Worm (Caenorhabditis elegans) whole organism, young adult: ENCODE results near the gene F49E12.7.

Source experiments
- B0019.2 ChIP-seq: fragments of 200-800 bp; sonication (Bioruptor generic); conservative IDR thresholded peaks from 2 replicates; pipeline ENCODE4 v1.3.6; 2022; ENCODE audit warnings: missing genetic modification reagents, missing genetic modification characterization, missing compliant biosample characterization
- B0035.1 ChIP-seq: sonication (generic microtip); optimal IDR thresholded peaks from 2 replicates; lab custom pipeline; 2016; ENCODE audit warnings: missing genetic modification characterization, mild to moderate bottlenecking, missing compliant biosample characterization, missing genotype, missing genetic modification reagents
- F22D6.2 ChIP-seq: sonication (generic microtip); optimal IDR thresholded peaks from 2 replicates; lab custom pipeline; 2016; ENCODE audit warnings: mild to moderate bottlenecking, missing genetic modification characterization, missing compliant biosample characterization
- F33H1.4 ChIP-seq: fragments of 200-800 bp; sonication (Bioruptor generic); IDR thresholded peaks from 2 replicates; pipeline ENCODE4 v1.3.6; 2022; ENCODE audit warnings: missing genetic modification reagents, missing genetic modification characterization, missing compliant biosample characterization
- F37B4.10 ChIP-seq: fragments of 200-800 bp; sonication (Bioruptor generic); IDR thresholded peaks from 2 replicates; pipeline ENCODE4 v1.3.6; 2022; ENCODE audit warnings: missing genetic modification characterization, missing compliant biosample characterization
- F49E8.2 ChIP-seq: sonication (generic microtip); optimal IDR thresholded peaks from 3 replicates; lab custom pipeline; 2017; ENCODE audit warnings: missing genetic modification characterization, mild to moderate bottlenecking, missing compliant biosample characterization, antibody characterized with exemption, moderate library complexity; ENCODE audit not compliant: insufficient read depth
- F57A8.1 ChIP-seq: fragments of 200-800 bp; sonication (Bioruptor generic); optimal IDR thresholded peaks from 2 replicates; lab custom pipeline; 2018; ENCODE audit warnings: mild to moderate bottlenecking, missing genetic modification characterization, moderate library complexity, missing compliant biosample characterization
- F57C9.4 ChIP-seq: sonication (generic microtip); optimal IDR thresholded peaks from 2 replicates; lab custom pipeline; 2017; ENCODE audit warnings: mild to moderate bottlenecking, missing genetic modification characterization, missing compliant biosample characterization
- Y53F4B.3 ChIP-seq: fragments of 200-800 bp; sonication (Bioruptor generic); IDR thresholded peaks from 2 replicates; pipeline ENCODE4 v1.3.6; 2022; ENCODE audit warnings: missing genetic modification reagents, missing genetic modification characterization, missing compliant biosample characterization
- Y53G8AR.9 ChIP-seq: fragments of 200-800 bp; sonication (Bioruptor generic); conservative IDR thresholded peaks from 2 replicates; pipeline ENCODE4 v1.3.6; 2022; ENCODE audit warnings: missing genetic modification reagents, missing genetic modification characterization, missing compliant biosample characterization
- Y67H2A.10 ChIP-seq: fragments of 200-800 bp; sonication (Bioruptor generic); conservative IDR thresholded peaks from 2 replicates; pipeline ENCODE4 v1.3.6; 2022; ENCODE audit warnings: missing genetic modification reagents, missing genetic modification characterization, missing compliant biosample characterization
- aptf-3 ChIP-seq: fragments of 200-800 bp; sonication (Bioruptor generic); IDR thresholded peaks from 2 replicates; pipeline ENCODE4 v1.3.6; 2022; ENCODE audit warnings: missing genetic modification characterization, missing compliant biosample characterization
- attf-5 ChIP-seq: fragments of 200-800 bp; sonication (Bioruptor generic); optimal IDR thresholded peaks from 2 replicates; lab custom pipeline; 2018; ENCODE audit warnings: mild to moderate bottlenecking, missing genetic modification characterization, missing compliant biosample characterization
- bed-2 ChIP-seq: fragments of 200-800 bp; sonication (Bioruptor generic); IDR thresholded peaks from 2 replicates; pipeline ENCODE4 v1.3.6; 2022; ENCODE audit warnings: missing genetic modification reagents, missing genetic modification characterization, missing compliant biosample characterization
- ceh-91 ChIP-seq: fragments of 200-800 bp; sonication (Bioruptor generic); IDR thresholded peaks from 2 replicates; pipeline ENCODE4 v1.3.6; 2022; ENCODE audit warnings: missing genetic modification reagents, missing genetic modification characterization, missing compliant biosample characterization
- egl-18 ChIP-seq: fragments of 200-800 bp; sonication (Bioruptor generic); IDR thresholded peaks from 2 replicates; pipeline ENCODE4 v1.3.6; 2022; ENCODE audit warnings: missing genetic modification reagents, missing genetic modification characterization, missing compliant biosample characterization
- egl-44 ChIP-seq: fragments of 200-800 bp; sonication (Bioruptor generic); IDR thresholded peaks from 2 replicates; pipeline ENCODE4 v1.3.6; 2022; ENCODE audit warnings: missing genetic modification reagents, missing genetic modification characterization, missing compliant biosample characterization
- egrh-3 ChIP-seq: fragments of 200-800 bp; sonication (Bioruptor generic); IDR thresholded peaks from 2 replicates; pipeline ENCODE4 v1.3.6; 2022; ENCODE audit warnings: missing genetic modification reagents, missing genetic modification characterization, missing compliant biosample characterization
- gei-17 ChIP-seq: fragments of 200-800 bp; sonication (Bioruptor generic); optimal IDR thresholded peaks from 2 replicates; lab custom pipeline; 2018; ENCODE audit warnings: mild to moderate bottlenecking, missing genetic modification characterization, missing compliant biosample characterization
- hmg-1.2 ChIP-seq: fragments of 200-800 bp; sonication (Bioruptor generic); IDR thresholded peaks from 2 replicates; pipeline ENCODE4 v1.3.6; 2022; ENCODE audit warnings: missing genetic modification reagents, missing genetic modification characterization, missing compliant biosample characterization
- hrde-1 ChIP-seq: sonication (generic microtip); optimal IDR thresholded peaks from 2 replicates; lab custom pipeline; 2016; ENCODE audit warnings: missing genetic modification characterization, mild to moderate bottlenecking, missing compliant biosample characterization, moderate library complexity, missing genotype, missing genetic modification reagents, borderline replicate concordance
- hsf-1 ChIP-seq: fragments of 200-800 bp; sonication (Bioruptor generic); IDR thresholded peaks from 2 replicates; pipeline ENCODE4 v1.3.6; 2022; ENCODE audit warnings: missing genetic modification reagents, missing genetic modification characterization, missing compliant biosample characterization
- lin-26 ChIP-seq: fragments of 200-800 bp; sonication (Bioruptor generic); IDR thresholded peaks from 2 replicates; pipeline ENCODE4 v1.3.6; 2022; ENCODE audit warnings: missing genetic modification reagents, missing genetic modification characterization, missing compliant biosample characterization
- lin-54 ChIP-seq: fragments of 200-800 bp; sonication (Bioruptor generic); optimal IDR thresholded peaks from 2 replicates; lab custom pipeline; 2018; ENCODE audit warnings: mild to moderate bottlenecking, missing genetic modification characterization, missing compliant biosample characterization
- lsy-27 ChIP-seq: sonication (generic microtip); optimal IDR thresholded peaks from 2 replicates; lab custom pipeline; 2017; ENCODE audit warnings: missing genetic modification characterization, mild to moderate bottlenecking, missing compliant biosample characterization, antibody characterized with exemption, missing genotype, borderline replicate concordance; ENCODE audit not compliant: insufficient read depth
- madf-8 ChIP-seq: fragments of 200-800 bp; sonication (Bioruptor generic); conservative IDR thresholded peaks from 2 replicates; pipeline ENCODE4 v1.3.6; 2022; ENCODE audit warnings: missing genetic modification reagents, missing genetic modification characterization, missing compliant biosample characterization
- nfya-2 ChIP-seq: fragments of 200-800 bp; sonication (Bioruptor generic); IDR thresholded peaks from 2 replicates; pipeline ENCODE4 v1.3.6; 2022; ENCODE audit warnings: missing genetic modification reagents, missing genetic modification characterization, missing compliant biosample characterization
- nhr-179 ChIP-seq: sonication (generic microtip); optimal IDR thresholded peaks from 2 replicates; lab custom pipeline; 2016; ENCODE audit warnings: mild to moderate bottlenecking, missing genetic modification characterization, missing compliant biosample characterization
- nhr-27 ChIP-seq: fragments of 200-800 bp; sonication (Bioruptor generic); optimal IDR thresholded peaks from 2 replicates; lab custom pipeline; 2018; ENCODE audit warnings: mild to moderate bottlenecking, missing genetic modification characterization, moderate library complexity, missing compliant biosample characterization
- nhr-90 ChIP-seq: sonication (generic microtip); optimal IDR thresholded peaks from 2 replicates; lab custom pipeline; 2016; ENCODE audit warnings: missing genotype, mild to moderate bottlenecking, missing genetic modification characterization, missing compliant biosample characterization
- rcor-1 ChIP-seq: fragments of 200-800 bp; sonication (Bioruptor generic); IDR thresholded peaks from 2 replicates; pipeline ENCODE4 v1.3.6; 2022; ENCODE audit warnings: missing genetic modification reagents, missing genetic modification characterization, missing compliant biosample characterization
- repo-1 ChIP-seq: sonication (generic microtip); optimal IDR thresholded peaks from 2 replicates; lab custom pipeline; 2017; ENCODE audit warnings: mild to moderate bottlenecking, missing genetic modification characterization, missing compliant biosample characterization
- sdz-38 ChIP-seq: sonication (generic microtip); optimal IDR thresholded peaks from 2 replicates; lab custom pipeline; 2016; ENCODE audit warnings: missing genotype, missing genetic modification characterization, missing compliant biosample characterization
- snpc-1.1 ChIP-seq: sonication (generic microtip); optimal IDR thresholded peaks from 2 replicates; lab custom pipeline; 2017; ENCODE audit warnings: missing genetic modification characterization, mild to moderate bottlenecking, missing compliant biosample characterization, antibody characterized with exemption, moderate library complexity, missing genotype, missing genetic modification reagents; ENCODE audit not compliant: insufficient read depth
- snpc-3.4 ChIP-seq: sonication (generic microtip); optimal IDR thresholded peaks from 2 replicates; lab custom pipeline; 2017; ENCODE audit warnings: missing genetic modification characterization, mild to moderate bottlenecking, missing compliant biosample characterization, antibody characterized with exemption, moderate library complexity, missing genotype, missing genetic modification reagents
- somi-1 ChIP-seq: fragments of 200-800 bp; sonication (Bioruptor generic); optimal IDR thresholded peaks from 2 replicates; lab custom pipeline; 2018; ENCODE audit warnings: mild to moderate bottlenecking, missing genetic modification characterization, missing compliant biosample characterization
- sptf-2 ChIP-seq: fragments of 200-800 bp; sonication (Bioruptor generic); optimal IDR thresholded peaks from 2 replicates; lab custom pipeline; 2018; ENCODE audit warnings: mild to moderate bottlenecking, missing genetic modification characterization, missing compliant biosample characterization
- tbx-9 ChIP-seq: sonication (generic microtip); optimal IDR thresholded peaks from 2 replicates; lab custom pipeline; 2016; ENCODE audit warnings: borderline replicate concordance, missing genetic modification characterization, inconsistent platforms, missing compliant biosample characterization
- unc-130 ChIP-seq: sonication (generic microtip); optimal IDR thresholded peaks from 2 replicates; lab custom pipeline; 2016; ENCODE audit warnings: missing genetic modification reagents, missing genetic modification characterization, missing compliant biosample characterization
- zim-3 ChIP-seq: sonication (generic microtip); optimal IDR thresholded peaks from 2 replicates; lab custom pipeline; 2017; ENCODE audit warnings: mild to moderate bottlenecking, missing genetic modification characterization, moderate library complexity, missing compliant biosample characterization
- ztf-22 ChIP-seq: fragments of 200-800 bp; sonication (Bioruptor generic); optimal IDR thresholded peaks from 2 replicates; lab custom pipeline; 2018; ENCODE audit warnings: mild to moderate bottlenecking, missing genetic modification characterization, moderate library complexity, missing compliant biosample characterization
- ztf-26 ChIP-seq: sonication (generic microtip); optimal IDR thresholded peaks from 2 replicates; lab custom pipeline; 2017; ENCODE audit warnings: missing genetic modification characterization, missing compliant biosample characterization
- ztf-28 ChIP-seq: fragments of 200-800 bp; sonication (Bioruptor generic); IDR thresholded peaks from 2 replicates; pipeline ENCODE4 v1.3.6; 2022; ENCODE audit warnings: missing genetic modification reagents, missing genetic modification characterization, missing compliant biosample characterization
- ztf-3 ChIP-seq: fragments of 200-800 bp; sonication (Bioruptor generic); optimal IDR thresholded peaks from 2 replicates; lab custom pipeline; 2018; ENCODE audit warnings: mild to moderate bottlenecking, missing genetic modification characterization, missing compliant biosample characterization
- ztf-6 ChIP-seq: fragments of 200-800 bp; sonication (Bioruptor generic); IDR thresholded peaks from 2 replicates; pipeline ENCODE4 v1.3.6; 2022; ENCODE audit warnings: missing genetic modification reagents, missing genetic modification characterization, missing compliant biosample characterization

F49E12.7 gene

DNA sequence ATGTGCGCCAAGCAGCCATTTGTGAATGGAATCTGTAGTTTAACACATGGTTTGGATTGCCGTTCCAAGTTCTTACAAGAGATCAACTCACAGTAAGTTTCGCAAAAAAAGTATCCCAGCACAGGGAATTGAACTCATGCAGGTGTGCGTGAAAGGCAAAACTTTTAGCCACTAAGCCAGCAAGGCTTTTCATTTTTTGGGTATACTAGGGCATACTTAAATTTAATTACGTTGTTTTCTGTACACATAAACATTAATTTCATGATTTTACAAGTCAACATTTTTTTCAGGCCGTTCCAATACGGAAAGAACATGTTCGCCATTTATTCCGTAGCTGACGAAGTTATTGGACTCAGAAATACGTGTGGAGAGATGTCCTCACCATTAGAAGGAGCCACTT, 45.6 kb upstream of the F49E12.7 start (continued):
- TF ChIP-seq zim-3 (tag; lab: Kevin White, UChicago) (peak; percentile 43), Y53F4B.3 (GFP tag; lab: Robert Waterston, UW) (no peak), lsy-27 (no peak), nfya-2 (GFP tag; lab: Robert Waterston, UW) (no peak), nhr-179 (tag; lab: Kevin White, UChicago) (peak; percentile 74), egl-44 (GFP tag; lab: Robert Waterston, UW) (peak; percentile 84), ceh-91 (no peak), nhr-27 (tag; lab: Kevin White, UChicago) (peak; percentile 95), lin-54 (GFP tag; lab: Kevin White, UChicago) (peak; percentile 66), repo-1 (peak; percentile 84), ztf-26 (tag; lab: Kevin White, UChicago) (no peak), sdz-38 (peak; percentile 27), F33H1.4 (GFP tag; lab: Robert Waterston, UW) (peak; percentile 49), unc-130 (peak; percentile 26), sptf-2 (GFP tag; lab: Kevin White, UChicago) (no peak), ztf-28 (GFP tag; lab: Robert Waterston, UW) (0 out of 2 replicates have a peak, but pooled peaks have one; percentile 25), F22D6.2 (tag; lab: Kevin White, UChicago) (peak; percentile 39), F57C9.4 (peak; percentile 75), hrde-1 (tag; lab: Kevin White, UChicago) (peak; percentile 89), F49E8.2 (tag; lab: Kevin White, UChicago) (no peak), snpc-1.1 (tag; lab: Kevin White, UChicago) (peak; percentile 52), aptf-3 (peak; percentile 74; the same call in 1 of the 2 replicates), rcor-1 (peak; percentile 73), ztf-3 (GFP tag; lab: Kevin White, UChicago) (peak; percentile 6), ztf-6 (GFP tag; lab: Robert Waterston, UW) (peak; percentile 65; the same call in 1 of the 2 replicates), gei-17 (GFP tag; lab: Kevin White, UChicago) (no peak), madf-8 (GFP tag; lab: Robert Waterston, UW) (no peak; the same call in 1 of the 2 replicates), tbx-9 (tag; lab: Kevin White, UChicago) (peak; percentile 95), Y53G8AR.9 (peak; percentile 93), hsf-1 (GFP tag; lab: Robert Waterston, UW) (peak; percentile 81), B0019.2 (GFP tag; lab: Robert Waterston, UW) (no peak), nhr-90 (peak; percentile 85), attf-5 (peak; percentile 65), snpc-3.4 (tag; lab: Kevin White, UChicago) (peak; percentile 92), egrh-3 (no peak), B0035.1 (peak; percentile 69), Y67H2A.10 (GFP tag; lab: Robert Waterston, UW) (no peak), ztf-22 (peak; percentile 45), F57A8.1 (GFP tag; lab: Kevin White, UChicago) (peak; percentile 83)

ce11 chrII:8440792-8441191, 44.9 kb upstream of the F49E12.7 start:
- TF ChIP-seq egl-18 (no peak), F37B4.10 (no peak), somi-1 (GFP tag; lab: Kevin White, UChicago) (peak; percentile 6), lin-26 (0 out of 2 replicates have a peak, but pooled peaks have one; percentile 9), zim-3 (tag; lab: Kevin White, UChicago) (no peak), hmg-1.2 (GFP tag; lab: Robert Waterston, UW) (no peak), ztf-26 (tag; lab: Kevin White, UChicago) (peak; percentile 29), bed-2 (GFP tag; lab: Robert Waterston, UW) (no peak)
